Worm (Caenorhabditis elegans) whole organism, L1 larva: ENCODE data around the gene B0546.5.

Source experiments
- C34B4.2 ChIP-seq: sonication (generic microtip); optimal IDR thresholded peaks from 2 replicates; lab custom pipeline; 2017; ENCODE audit warnings: mild to moderate bottlenecking, missing genetic modification characterization, missing compliant biosample characterization
- F16B12.6 ChIP-seq: fragments of 150-350 bp; optimal IDR thresholded peaks from 2 replicates; lab custom pipeline; 2014; ENCODE audit warnings: missing biosample characterization, missing genetic modification characterization
- Y116A8C.19 ChIP-seq: sonication (generic microtip); optimal IDR thresholded peaks from 2 replicates; lab custom pipeline; 2016; ENCODE audit warnings: missing compliant biosample characterization, missing genetic modification characterization, borderline replicate concordance
- alr-1 ChIP-seq: fragments of 200-800 bp; sonication (Bioruptor generic); optimal IDR thresholded peaks from 2 replicates; lab custom pipeline; 2018; ENCODE audit warnings: borderline replicate concordance, mild to moderate bottlenecking, missing genetic modification characterization, missing compliant biosample characterization
- blmp-1 ChIP-seq: fragments of 150-350 bp; optimal IDR thresholded peaks from 2 replicates; lab custom pipeline; 2014; ENCODE audit warnings: missing biosample characterization, missing genetic modification characterization
- ceh-63 ChIP-seq: fragments of 200-800 bp; sonication (Bioruptor generic); optimal IDR thresholded peaks from 2 replicates; lab custom pipeline; 2018; ENCODE audit warnings: mild to moderate bottlenecking, missing genetic modification characterization, missing compliant biosample characterization
- ceh-8 ChIP-seq: fragments of 200-800 bp; sonication (Bioruptor generic); optimal IDR thresholded peaks from 2 replicates; lab custom pipeline; 2018; ENCODE audit warnings: mild to moderate bottlenecking, missing genetic modification characterization, moderate library complexity, missing compliant biosample characterization
- ceh-90 ChIP-seq: sonication (generic microtip); optimal IDR thresholded peaks from 2 replicates; lab custom pipeline; 2016; ENCODE audit warnings: missing genetic modification characterization, missing compliant biosample characterization
- ces-1 ChIP-seq: fragments of 150-350 bp; optimal IDR thresholded peaks from 2 replicates; lab custom pipeline; 2014; ENCODE audit warnings: missing biosample characterization, missing genetic modification reagents, missing genetic modification characterization
- dpl-1 ChIP-seq, 3 experiments: fragments of 150-350 bp in 2 of 3; sonication (generic microtip) in 1 of 3; optimal IDR thresholded peaks; 2 replicates each; lab custom pipeline; 2014 to 2017; ENCODE audit warnings: missing biosample characterization in 3 of 3, missing genetic modification characterization in 3 of 3, missing genetic modification reagents in 3 of 3
- dsc-1 ChIP-seq: sonication (generic microtip); optimal IDR thresholded peaks from 2 replicates; lab custom pipeline; 2016; ENCODE audit warnings: mild to moderate bottlenecking, missing genetic modification characterization, missing compliant biosample characterization
- efl-1 ChIP-seq, 4 experiments: fragments of 150-350 bp; optimal IDR thresholded peaks in 3 of 4; peaks in 1 of 4; 1 replicate in 1 of 4; 2 replicates in 3 of 4; lab custom pipeline; 2014; ENCODE audit warnings: missing biosample characterization in 2 of 4, missing genetic modification characterization in 2 of 4, missing genetic modification reagents in 2 of 4
- egl-27 ChIP-seq, 2 experiments: fragments of 150-350 bp in 1 of 2; sonication (generic microtip); optimal IDR thresholded peaks; 3 replicates each; lab custom pipeline; 2017 to 2018; ENCODE audit warnings: missing biosample characterization in 2 of 2, missing genetic modification characterization in 2 of 2, missing genetic modification reagents in 2 of 2
- elt-3 ChIP-seq, 6 experiments: fragments of 150-350 bp in 1 of 6; sonication (generic microtip); optimal IDR thresholded peaks; 2 replicates each; lab custom pipeline; 2017 to 2018; ENCODE audit warnings: missing biosample characterization in 6 of 6, missing genetic modification characterization in 6 of 6, inconsistent platforms in 1 of 6
- fkh-4 ChIP-seq: sonication (generic microtip); optimal IDR thresholded peaks from 2 replicates; lab custom pipeline; 2016; ENCODE audit warnings: missing compliant biosample characterization, missing genetic modification characterization, borderline replicate concordance
- fkh-8 ChIP-seq: sonication (generic microtip); optimal IDR thresholded peaks from 2 replicates; lab custom pipeline; 2016; ENCODE audit warnings: mild to moderate bottlenecking, missing genetic modification characterization, missing compliant biosample characterization
- fos-1 ChIP-seq: fragments of 150-350 bp; optimal IDR thresholded peaks from 2 replicates; lab custom pipeline; 2014; ENCODE audit warnings: missing biosample characterization, missing genetic modification characterization
- hlh-17 ChIP-seq: fragments of 200-800 bp; sonication (Bioruptor generic); optimal IDR thresholded peaks from 2 replicates; lab custom pipeline; 2018; ENCODE audit warnings: missing genetic modification characterization, mild to moderate bottlenecking, missing compliant biosample characterization, moderate library complexity, borderline replicate concordance
- hlh-4 ChIP-seq: sonication (generic microtip); optimal IDR thresholded peaks from 2 replicates; lab custom pipeline; 2016; ENCODE audit warnings: mild to moderate bottlenecking, missing genetic modification characterization, missing compliant biosample characterization
- hpl-2 ChIP-seq: fragments of 150-350 bp; optimal IDR thresholded peaks from 2 replicates; lab custom pipeline; 2014; ENCODE audit warnings: missing biosample characterization, missing genetic modification reagents, missing genetic modification characterization
- isw-1 ChIP-seq: fragments of 200-800 bp; sonication (Bioruptor generic); IDR thresholded peaks from 2 replicates; pipeline ENCODE4 v1.3.6; 2022; ENCODE audit warnings: missing genetic modification characterization, missing compliant biosample characterization
- lin-13 ChIP-seq: fragments of 150-350 bp; optimal IDR thresholded peaks from 2 replicates; lab custom pipeline; 2014; ENCODE audit warnings: missing biosample characterization, missing genetic modification reagents, missing genetic modification characterization
- lin-15B ChIP-seq: fragments of 150-350 bp; sonication (generic microtip); optimal IDR thresholded peaks from 3 replicates; lab custom pipeline; 2014; ENCODE audit warnings: missing biosample characterization, missing genetic modification characterization
- lsy-2 ChIP-seq, 2 experiments: fragments of 150-350 bp; optimal IDR thresholded peaks; 2 replicates each; lab custom pipeline; 2014; ENCODE audit warnings: missing biosample characterization in 2 of 2, missing genetic modification characterization in 2 of 2
- mef-2 ChIP-seq: fragments of 150-350 bp; optimal IDR thresholded peaks from 2 replicates; lab custom pipeline; 2014; ENCODE audit warnings: missing biosample characterization, missing genetic modification characterization
- nhr-11 ChIP-seq: fragments of 150-350 bp; optimal IDR thresholded peaks from 2 replicates; lab custom pipeline; 2014; ENCODE audit warnings: missing biosample characterization, missing genetic modification characterization
- nhr-19 ChIP-seq: fragments of 200-800 bp; sonication (Bioruptor generic); conservative IDR thresholded peaks from 2 replicates; pipeline ENCODE4 v1.3.6; 2022; ENCODE audit warnings: missing genetic modification characterization, missing compliant biosample characterization
- nhr-20 ChIP-seq: sonication (generic microtip); optimal IDR thresholded peaks from 2 replicates; lab custom pipeline; 2016; ENCODE audit warnings: mild to moderate bottlenecking, missing genetic modification characterization, missing compliant biosample characterization
- nhr-47 ChIP-seq: sonication (generic microtip); optimal IDR thresholded peaks from 2 replicates; lab custom pipeline; 2016; ENCODE audit warnings: mild to moderate bottlenecking, missing genetic modification characterization, moderate library complexity, missing compliant biosample characterization
- nhr-71 ChIP-seq: sonication (generic microtip); optimal IDR thresholded peaks from 2 replicates; lab custom pipeline; 2016; ENCODE audit warnings: mild to moderate bottlenecking, missing genetic modification characterization, moderate library complexity, missing compliant biosample characterization
- nhr-77 ChIP-seq: fragments of 150-350 bp; optimal IDR thresholded peaks from 2 replicates; lab custom pipeline; 2014; ENCODE audit warnings: missing biosample characterization, missing genetic modification characterization
- nhr-85 ChIP-seq: sonication (generic microtip); peaks from one replicate; lab custom pipeline; 2016; ENCODE audit warnings: missing genetic modification characterization, inconsistent platforms, missing compliant biosample characterization
- pax-3 ChIP-seq: fragments of 200-800 bp; sonication (Bioruptor generic); optimal IDR thresholded peaks from 2 replicates; lab custom pipeline; 2018; ENCODE audit warnings: mild to moderate bottlenecking, missing genetic modification characterization, moderate library complexity, missing compliant biosample characterization
- snpc-4 ChIP-seq: fragments of 150-350 bp; optimal IDR thresholded peaks from 2 replicates; lab custom pipeline; 2014; ENCODE audit warnings: missing biosample characterization, missing genetic modification characterization
- snu-23 ChIP-seq: sonication (generic microtip); optimal IDR thresholded peaks from 2 replicates; lab custom pipeline; 2016; ENCODE audit warnings: missing genetic modification characterization, missing compliant biosample characterization
- sox-4 ChIP-seq: sonication (generic microtip); optimal IDR thresholded peaks from 2 replicates; lab custom pipeline; 2016; ENCODE audit warnings: missing genetic modification characterization, missing compliant biosample characterization
- tbx-2 ChIP-seq: sonication (generic microtip); optimal IDR thresholded peaks from 2 replicates; lab custom pipeline; 2016; ENCODE audit warnings: missing genetic modification characterization, missing compliant biosample characterization
- tlp-1 ChIP-seq: fragments of 150-350 bp; optimal IDR thresholded peaks from 2 replicates; lab custom pipeline; 2014; ENCODE audit warnings: missing biosample characterization, missing genetic modification characterization
- unc-130 ChIP-seq: fragments of 150-350 bp; optimal IDR thresholded peaks from 2 replicates; lab custom pipeline; 2017; ENCODE audit warnings: missing biosample characterization, missing genetic modification characterization, inconsistent platforms
- unc-30 ChIP-seq: sonication (generic microtip); optimal IDR thresholded peaks from 2 replicates; lab custom pipeline; 2017; ENCODE audit warnings: missing biosample characterization, missing genetic modification characterization
- unc-62 ChIP-seq: fragments of 150-350 bp; optimal IDR thresholded peaks from 2 replicates; lab custom pipeline; 2014; ENCODE audit warnings: missing biosample characterization, missing genetic modification reagents, missing genetic modification characterization
- xbp-1 ChIP-seq: sonication (generic microtip); optimal IDR thresholded peaks from 2 replicates; lab custom pipeline; 2016; ENCODE audit warnings: missing genetic modification characterization, missing compliant biosample characterization
- zag-1 ChIP-seq: fragments of 150-350 bp; optimal IDR thresholded peaks from 2 replicates; lab custom pipeline; 2014; ENCODE audit warnings: missing biosample characterization, missing genetic modification characterization

Gene B0546.5

ce11 chrIV:3368638-3369247 lies 21.2 kb downstream of the B0546.5 start, which contains the start of gene vha-19 (continued):
- TF ChIP-seq hlh-4 (no peak), lin-13 (GFP tag; lab: Kevin White, UChicago) (no peak), ceh-8 (GFP tag; lab: Kevin White, UChicago) (no peak), zag-1 (no peak), unc-130 (tag; lab: Kevin White, UChicago) (no peak), isw-1 (no peak), hpl-2 (no peak), mef-2 (no peak), snu-23 (GFP tag; lab: Kevin White, UChicago) (peak; percentile 65), elt-3 (tag; optimal IDR thresholded peaks at IDR 0.05; lab: Kevin White, UChicago) (no peak), snpc-4 (tag; lab: Kevin White, UChicago) (no peak), nhr-85 (tag; lab: Kevin White, UChicago) (peak; percentile 30), fkh-8 (peak; percentile 1), fkh-4 (tag; lab: Kevin White, UChicago) (no peak), nhr-71 (peak; percentile 44), dpl-1 (GFP tag; optimal IDR thresholded peaks at IDR 0.05; lab: Kevin White, UChicago) (peak in 2 of 3 experiments; percentile 37 to 46), tlp-1 (tag; lab: Kevin White, UChicago) (no peak), efl-1 (optimal IDR thresholded peaks at IDR 0.05; lab: Kevin White, UChicago) (peak; percentile 45 to 64), efl-1 (GFP tag; optimal IDR thresholded peaks at IDR 0.05 in 1 of 2; lab: Kevin White, UChicago) (peak; percentile 43 to 75), egl-27 (tag; optimal IDR thresholded peaks at IDR 0.05; lab: Kevin White, UChicago) (no peak), fos-1 (tag; lab: Kevin White, UChicago) (no peak), lsy-2 (tag; optimal IDR thresholded peaks at IDR 0.05; lab: Kevin White, UChicago) (peak; percentile 7 to 48), ces-1 (no peak), nhr-47 (peak; percentile 9), Y116A8C.19 (tag; lab: Kevin White, UChicago) (no peak), ceh-63 (GFP tag; lab: Kevin White, UChicago) (no peak), sox-4 (tag; lab: Kevin White, UChicago) (no peak), blmp-1 (no peak), unc-30 (tag; lab: Kevin White, UChicago) (no peak), dsc-1 (tag; lab: Kevin White, UChicago) (no peak), pax-3 (tag; lab: Kevin White, UChicago) (no peak), tbx-2 (tag; lab: Kevin White, UChicago) (peak; percentile 6), ceh-90 (tag; lab: Kevin White, UChicago) (no peak), lin-15B (tag; lab: Kevin White, UChicago) (peak; percentile 36), nhr-11 (tag; lab: Kevin White, UChicago) (no peak), nhr-20 (tag; lab: Kevin White, UChicago) (peak; percentile 33), hlh-17 (GFP tag; lab: Kevin White, UChicago) (no peak), xbp-1 (tag; lab: Kevin White, UChicago) (peak; percentile 25), alr-1 (tag; lab: Kevin White, UChicago) (no peak), F16B12.6 (tag; lab: Kevin White, UChicago) (peak; percentile 27), unc-62 (GFP tag; lab: Kevin White, UChicago) (no peak), C34B4.2 (no peak), nhr-77 (tag; lab: Kevin White, UChicago) (peak; percentile 18), nhr-19 (GFP tag; lab: Robert Waterston, UW) (no peak)
